Fruit fly (Drosophila melanogaster): Measurements from ENCODE around the gene ppan.

Gene ppan

DNA sequence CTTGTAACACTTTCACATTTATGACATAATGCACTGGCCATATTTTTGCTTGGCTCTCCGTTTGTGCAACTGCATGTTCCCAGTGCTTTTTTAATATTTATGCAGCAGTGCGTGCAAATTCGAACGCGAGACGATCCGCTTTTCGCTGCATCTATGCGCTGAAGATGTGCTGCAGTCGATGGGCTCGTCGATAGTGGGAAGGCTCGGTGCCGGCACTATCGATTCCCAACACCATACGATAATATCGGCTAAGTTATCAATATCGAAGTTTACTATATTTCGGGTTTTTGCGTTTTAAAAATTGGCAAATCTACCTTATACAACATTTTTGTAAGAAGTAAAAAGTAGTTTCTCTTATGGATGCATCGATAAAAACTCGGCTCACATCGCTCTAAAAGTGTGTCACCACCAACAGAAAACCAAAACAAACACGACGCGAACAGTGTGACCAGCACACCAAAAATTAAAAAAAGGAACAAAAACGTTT lies 18.4 kb upstream of the ppan start, which contains the start of gene RhoGAP93B:
Gene RhoGAP93B (minus strand): TSS at position 197 of the 487 bp plus-strand sequence.
- TF ChIP-seq CG14711 (tag; optimal IDR thresholded peaks at IDR 0.05) (peak; percentile 82), kay (GFP tag; ENCODE audit: borderline replicate concordance) (no peak), tj (GFP tag; optimal IDR thresholded peaks at IDR 0.05) (peak; percentile 81), Hr96 (GFP tag; optimal IDR thresholded peaks at IDR 0.05) (no peak), CG12768 (GFP tag; optimal IDR thresholded peaks at IDR 0.05) (peak; percentile 92), CG7101 (tag; optimal IDR thresholded peaks at IDR 0.05) (peak; percentile 86), toe (GFP tag; optimal IDR thresholded peaks at IDR 0.05) (peak; percentile 95), CG7045 (GFP tag; optimal IDR thresholded peaks at IDR 0.05) (peak; percentile 90), bab1 (GFP tag; optimal IDR thresholded peaks at IDR 0.05) (peak; percentile 94), ovo (GFP tag; optimal IDR thresholded peaks at IDR 0.05) (peak; percentile 79), cic (GFP tag; optimal IDR thresholded peaks at IDR 0.05) (peak; percentile 78), Clk (GFP tag; optimal IDR thresholded peaks at IDR 0.05) (peak; percentile 91), pad (GFP tag; optimal IDR thresholded peaks at IDR 0.05) (peak; percentile 75), CG11617 (GFP tag; optimal IDR thresholded peaks at IDR 0.05) (peak; percentile 92), CG33017 (tag; optimal IDR thresholded peaks at IDR 0.05) (peak; percentile 12), Mnt (GFP tag; optimal IDR thresholded peaks at IDR 0.05) (peak; percentile 85), Crg-1 (GFP tag; optimal IDR thresholded peaks at IDR 0.05) (peak; percentile 74), cnc (optimal IDR thresholded peaks at IDR 0.05) (no peak), CG1620 (GFP tag; optimal IDR thresholded peaks at IDR 0.05) (peak; percentile 85), CG5204 (GFP tag; optimal IDR thresholded peaks at IDR 0.05) (no peak)

DNA sequence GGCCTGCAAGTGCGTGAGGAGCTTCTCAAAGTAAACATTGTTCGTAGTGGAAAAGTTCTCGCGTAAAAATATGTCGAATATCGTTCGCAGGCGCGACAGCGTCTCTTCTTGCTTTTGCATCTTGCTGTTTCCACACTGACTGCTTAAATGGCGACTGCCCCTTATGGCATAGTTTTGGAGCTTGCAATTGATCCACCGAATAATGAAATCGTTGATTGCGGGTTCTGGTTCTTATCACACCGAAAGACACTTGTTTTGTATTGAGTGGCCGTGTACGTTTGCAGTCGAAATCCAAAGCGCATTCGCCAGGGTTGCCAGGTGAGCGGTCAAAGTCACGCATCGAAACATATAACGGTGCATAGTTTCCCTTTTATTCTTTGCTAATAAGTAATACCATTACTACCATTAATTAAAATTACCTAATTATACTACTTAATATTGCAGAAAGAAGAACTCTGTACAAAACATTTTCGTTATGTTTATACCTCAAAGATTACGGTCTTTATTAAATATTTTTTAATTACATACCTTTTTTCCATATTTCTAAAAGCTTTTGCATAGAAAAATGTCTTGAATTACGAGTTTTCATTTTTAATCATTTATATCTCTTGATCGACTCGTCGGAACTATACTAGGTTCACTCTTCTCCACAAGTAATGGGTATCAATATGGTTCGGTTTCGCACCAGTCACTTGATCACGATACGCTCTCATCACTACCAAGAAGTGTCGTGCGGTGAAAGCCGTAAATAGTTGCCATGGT lies 14.4 kb upstream of the ppan start, which contains the start of the genes CG7044 and Tbc1d22:
Gene CG7044 (minus strand): TSS at position 266 of the 762 bp plus-strand sequence.
Gene Tbc1d22 (plus strand): TSS at position 747 of the 762 bp plus-strand sequence.
- TF ChIP-seq tj (GFP tag; optimal IDR thresholded peaks at IDR 0.05): peak; percentile 39
- no peak for TF ChIP-seq CG5204 (GFP tag; optimal IDR thresholded peaks at IDR 0.05)
- TF ChIP-seq Hr96 (GFP tag; optimal IDR thresholded peaks at IDR 0.05): no peak
- TF ChIP-seq Mnt (GFP tag; optimal IDR thresholded peaks at IDR 0.05): peak; percentile 51
- no peak for TF ChIP-seq Clk (GFP tag; optimal IDR thresholded peaks at IDR 0.05)
- TF ChIP-seq pad (GFP tag; optimal IDR thresholded peaks at IDR 0.05): peak; percentile 42
- TF ChIP-seq CG14711 (tag; optimal IDR thresholded peaks at IDR 0.05): peak; percentile 80
- TF ChIP-seq cic (GFP tag; optimal IDR thresholded peaks at IDR 0.05): no peak
- peak; percentile 75 for TF ChIP-seq CG11617 (GFP tag; optimal IDR thresholded peaks at IDR 0.05)
- peak; percentile 56 for TF ChIP-seq CG7101 (tag; optimal IDR thresholded peaks at IDR 0.05)
- peak; percentile 44 for TF ChIP-seq Crg-1 (GFP tag; optimal IDR thresholded peaks at IDR 0.05)
- TF ChIP-seq CG7045 (GFP tag; optimal IDR thresholded peaks at IDR 0.05): peak; percentile 8
- TF ChIP-seq bab1 (GFP tag; optimal IDR thresholded peaks at IDR 0.05): no peak
- no peak for TF ChIP-seq kay (GFP tag; ENCODE audit: borderline replicate concordance)
- no peak for TF ChIP-seq toe (GFP tag; optimal IDR thresholded peaks at IDR 0.05)
- TF ChIP-seq CG12768 (GFP tag; optimal IDR thresholded peaks at IDR 0.05): no peak
- TF ChIP-seq CG33017 (tag; optimal IDR thresholded peaks at IDR 0.05): peak; percentile 28
- TF ChIP-seq ovo (GFP tag; optimal IDR thresholded peaks at IDR 0.05): peak; percentile 80
- no peak for TF ChIP-seq cnc (optimal IDR thresholded peaks at IDR 0.05)
- peak; percentile 43 for TF ChIP-seq CG1620 (GFP tag; optimal IDR thresholded peaks at IDR 0.05)

DNA sequence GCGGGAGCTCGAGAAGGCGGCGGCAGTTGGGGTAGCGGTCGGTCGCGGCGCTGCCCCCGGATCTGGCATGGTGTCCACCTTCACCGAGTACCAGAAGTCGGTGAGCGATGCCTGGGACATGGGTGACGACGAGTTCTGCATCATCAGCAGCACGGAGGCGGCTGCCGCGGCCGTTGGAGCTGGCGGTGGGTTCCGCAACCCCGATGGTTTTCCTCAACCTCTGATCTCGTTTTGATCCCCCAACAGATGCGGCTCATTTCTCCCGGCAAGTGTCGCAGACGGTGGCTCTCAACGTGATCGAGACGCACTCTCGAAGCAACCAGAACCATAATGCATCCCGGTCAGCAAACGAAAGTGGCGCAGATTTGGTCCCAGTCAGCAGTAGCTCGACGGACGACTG lies 13.6 kb upstream of the ppan start:
- TF ChIP-seq Clk (GFP tag; optimal IDR thresholded peaks at IDR 0.05): no peak
- no peak for TF ChIP-seq CG11617 (GFP tag; optimal IDR thresholded peaks at IDR 0.05)
- TF ChIP-seq CG7101 (tag; optimal IDR thresholded peaks at IDR 0.05): no peak

DNA sequence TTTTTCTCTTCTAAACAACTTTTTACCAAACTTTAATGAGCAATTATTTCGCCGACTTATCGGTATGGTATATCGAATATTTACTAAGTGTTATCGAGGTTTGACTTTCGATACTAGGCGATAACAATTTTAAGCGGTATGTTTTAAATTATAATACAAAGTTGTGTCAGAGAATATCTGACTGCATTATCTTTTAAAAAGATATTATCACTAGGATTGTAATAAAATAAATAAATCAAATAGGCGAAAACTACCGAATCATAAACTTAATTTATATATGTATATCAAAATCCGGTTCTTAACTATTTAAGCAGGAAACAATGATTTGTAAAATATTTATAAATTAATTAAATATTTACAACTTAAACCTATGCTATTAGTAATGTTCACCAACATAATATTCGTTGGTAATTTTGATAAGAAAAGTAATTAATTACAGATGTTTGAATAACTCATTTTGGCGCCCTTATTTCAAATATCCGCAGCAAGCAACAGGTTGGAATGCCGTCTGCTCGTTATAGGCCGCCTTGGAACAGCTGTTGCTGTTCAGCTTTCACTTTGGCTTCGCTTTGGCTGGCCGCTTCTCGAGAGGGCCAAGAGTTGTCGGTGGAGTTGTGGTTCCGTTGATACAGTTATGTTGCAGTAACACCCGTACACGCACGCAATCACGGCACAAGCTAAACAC lies 8.0 kb upstream of the ppan start, which contains the start of the genes Sec15 and rtet:
Gene Sec15 (minus strand): TSS at position 66 of the 685 bp plus-strand sequence.
Gene rtet (plus strand): TSS at position 540 of the 685 bp plus-strand sequence.
- TF ChIP-seq CG7101 (tag; optimal IDR thresholded peaks at IDR 0.05) (peak; percentile 37), Clk (GFP tag; optimal IDR thresholded peaks at IDR 0.05) (peak; percentile 36), Mnt (GFP tag; optimal IDR thresholded peaks at IDR 0.05) (peak; percentile 15), cic (GFP tag; optimal IDR thresholded peaks at IDR 0.05) (peak; percentile 29), bab1 (GFP tag; optimal IDR thresholded peaks at IDR 0.05) (peak; percentile 95), CG1620 (GFP tag; optimal IDR thresholded peaks at IDR 0.05) (peak; percentile 61), CG14711 (tag; optimal IDR thresholded peaks at IDR 0.05) (peak; percentile 40), CG12768 (GFP tag; optimal IDR thresholded peaks at IDR 0.05) (peak; percentile 51), Hr96 (GFP tag; optimal IDR thresholded peaks at IDR 0.05) (no peak), kay (GFP tag; ENCODE audit: borderline replicate concordance) (no peak), CG33017 (tag; optimal IDR thresholded peaks at IDR 0.05) (peak; percentile 21), pad (GFP tag; optimal IDR thresholded peaks at IDR 0.05) (peak; percentile 48), CG11617 (GFP tag; optimal IDR thresholded peaks at IDR 0.05) (peak; percentile 81), CG7045 (GFP tag; optimal IDR thresholded peaks at IDR 0.05) (peak; percentile 64), cnc (optimal IDR thresholded peaks at IDR 0.05) (no peak), ovo (GFP tag; optimal IDR thresholded peaks at IDR 0.05) (no peak), tj (GFP tag; optimal IDR thresholded peaks at IDR 0.05) (peak; percentile 54), CG5204 (GFP tag; optimal IDR thresholded peaks at IDR 0.05) (no peak), Crg-1 (GFP tag; optimal IDR thresholded peaks at IDR 0.05) (no peak), toe (GFP tag; optimal IDR thresholded peaks at IDR 0.05) (no peak)

DNA sequence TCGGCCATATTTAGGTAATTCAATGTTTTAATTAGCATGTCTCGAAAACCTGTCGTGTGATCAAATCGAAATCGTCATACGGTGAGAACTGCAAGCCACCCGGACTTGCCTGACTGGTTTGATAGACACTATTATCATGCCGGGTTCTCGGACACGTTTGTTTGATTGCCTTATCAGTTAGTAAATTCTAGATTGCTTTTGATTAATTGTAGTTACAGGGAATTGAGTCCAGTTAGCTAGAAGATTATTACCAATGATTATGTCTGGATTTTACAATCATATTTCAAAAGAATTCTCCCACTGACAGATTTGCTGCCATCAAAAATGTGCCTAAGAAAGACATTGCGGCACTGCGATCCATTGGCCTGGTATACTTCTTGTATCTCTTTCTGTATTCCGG lies 6.3 kb upstream of the ppan start:
- TF ChIP-seq Mnt (GFP tag; optimal IDR thresholded peaks at IDR 0.05): no peak
- TF ChIP-seq CG12768 (GFP tag; optimal IDR thresholded peaks at IDR 0.05): no peak
- no peak for TF ChIP-seq CG1620 (GFP tag; optimal IDR thresholded peaks at IDR 0.05)
